Worm (Caenorhabditis elegans) whole organism, L4/young adult: Measurements from ENCODE around the gene Y43F8C.13.

Source experiments
- W03F9.2 ChIP-seq: fragments of 150-350 bp; optimal IDR thresholded peaks from 2 replicates; lab custom pipeline; 2014; ENCODE audit warnings: missing biosample characterization, missing genetic modification characterization
- dao-5 ChIP-seq: sonication (generic microtip); optimal IDR thresholded peaks from 2 replicates; lab custom pipeline; 2016; ENCODE audit warnings: missing genotype, missing genetic modification characterization, moderate library complexity, missing compliant biosample characterization
- him-1 ChIP-seq: sonication (generic microtip); optimal IDR thresholded peaks from 2 replicates; lab custom pipeline; 2016; ENCODE audit warnings: missing genotype, missing genetic modification reagents, missing genetic modification characterization, missing compliant biosample characterization

ce11 chrV:19722881-19723280, 25.7 kb upstream of the Y43F8C.13 start:
- TF ChIP-seq him-1 (tag; lab: Kevin White, UChicago): no peak
- TF ChIP-seq W03F9.2 (tag; lab: Kevin White, UChicago): no peak
- TF ChIP-seq dao-5 (tag; lab: Kevin White, UChicago): no peak
